Worm (Caenorhabditis elegans) whole organism, mixed stage, embryonic: ENCODE results near the gene W07G4.5.

Experiments used
- M03D4.4 ChIP-seq: sonication (generic microtip); optimal IDR thresholded peaks from 2 replicates; lab custom pipeline; 2017; ENCODE audit warnings: mild to moderate bottlenecking, missing genetic modification characterization, missing compliant biosample characterization
- bed-3 ChIP-seq: fragments of 200-800 bp; sonication (Bioruptor generic); optimal IDR thresholded peaks from 3 replicates; lab custom pipeline; 2018; ENCODE audit warnings: mild to moderate bottlenecking, missing genetic modification characterization, moderate library complexity, missing compliant biosample characterization
- blmp-1 ChIP-seq: fragments of 150-350 bp; optimal IDR thresholded peaks from 2 replicates; lab custom pipeline; 2014; ENCODE audit warnings: missing biosample characterization, missing genetic modification characterization
- ceh-39 ChIP-seq: fragments of 150-350 bp; optimal IDR thresholded peaks from 2 replicates; lab custom pipeline; 2014; ENCODE audit warnings: missing biosample characterization, missing genetic modification characterization
- ceh-43 ChIP-seq: fragments of 200-800 bp; sonication (Bioruptor generic); optimal IDR thresholded peaks from 2 replicates; lab custom pipeline; 2018; ENCODE audit warnings: mild to moderate bottlenecking, missing genetic modification characterization, moderate library complexity, missing compliant biosample characterization
- ceh-83 ChIP-seq: fragments of 200-800 bp; sonication (Bioruptor generic); optimal IDR thresholded peaks from 2 replicates; lab custom pipeline; 2018; ENCODE audit warnings: mild to moderate bottlenecking, missing genetic modification characterization, missing compliant biosample characterization
- ces-1 ChIP-seq: fragments of 150-350 bp; optimal IDR thresholded peaks from 2 replicates; lab custom pipeline; 2014; ENCODE audit warnings: missing biosample characterization, missing genetic modification reagents, missing genetic modification characterization
- cnd-1 ChIP-seq: fragments of 200-800 bp; sonication (Bioruptor generic); optimal IDR thresholded peaks from 2 replicates; lab custom pipeline; 2018; ENCODE audit warnings: mild to moderate bottlenecking, missing genetic modification characterization, missing compliant biosample characterization
- drap-1 ChIP-seq: fragments of 200-800 bp; sonication (Bioruptor generic); optimal IDR thresholded peaks from 3 replicates; lab custom pipeline; 2018; ENCODE audit warnings: mild to moderate bottlenecking, missing genetic modification characterization, missing compliant biosample characterization
- elt-3 ChIP-seq: fragments of 150-350 bp; optimal IDR thresholded peaks from 2 replicates; lab custom pipeline; 2014; ENCODE audit warnings: missing biosample characterization, missing genetic modification characterization
- flh-1 ChIP-seq: fragments of 200-800 bp; sonication (Bioruptor generic); optimal IDR thresholded peaks from 2 replicates; lab custom pipeline; 2018; ENCODE audit warnings: mild to moderate bottlenecking, missing genetic modification characterization, moderate library complexity, missing compliant biosample characterization
- ham-2 ChIP-seq: fragments of 200-800 bp; sonication (Bioruptor generic); optimal IDR thresholded peaks from 2 replicates; lab custom pipeline; 2018; ENCODE audit warnings: mild to moderate bottlenecking, missing genetic modification characterization, missing compliant biosample characterization
- hlh-1 ChIP-seq: fragments of 150-350 bp; optimal IDR thresholded peaks from 2 replicates; lab custom pipeline; 2014; ENCODE audit warnings: missing biosample characterization, missing genetic modification reagents, missing genetic modification characterization
- lin-13 ChIP-seq: fragments of 150-350 bp; optimal IDR thresholded peaks from 2 replicates; lab custom pipeline; 2014; ENCODE audit warnings: missing biosample characterization, missing genetic modification characterization
- lin-32 ChIP-seq: fragments of 200-800 bp; sonication (Bioruptor generic); optimal IDR thresholded peaks from 2 replicates; lab custom pipeline; 2018; ENCODE audit warnings: mild to moderate bottlenecking, missing genetic modification characterization, missing compliant biosample characterization
- mab-5 ChIP-seq: fragments of 150-350 bp; optimal IDR thresholded peaks from 2 replicates; lab custom pipeline; 2014; ENCODE audit warnings: missing biosample characterization, missing genetic modification characterization
- mep-1 ChIP-seq: fragments of 150-350 bp; optimal IDR thresholded peaks from 2 replicates; lab custom pipeline; 2017; ENCODE audit warnings: missing biosample characterization, missing genetic modification reagents, missing genetic modification characterization, inconsistent platforms
- mls-2 ChIP-seq: sonication (generic microtip); optimal IDR thresholded peaks from 2 replicates; lab custom pipeline; 2016; ENCODE audit warnings: mild to moderate bottlenecking, missing genetic modification characterization, moderate library complexity, missing compliant biosample characterization
- nhr-12 ChIP-seq: fragments of 150-350 bp; optimal IDR thresholded peaks from 2 replicates; lab custom pipeline; 2014; ENCODE audit warnings: missing biosample characterization, missing genetic modification characterization
- nhr-2 ChIP-seq: fragments of 150-350 bp; optimal IDR thresholded peaks from 2 replicates; lab custom pipeline; 2014; ENCODE audit warnings: missing biosample characterization, missing genetic modification characterization
- nhr-237 ChIP-seq: fragments of 150-350 bp; optimal IDR thresholded peaks from 2 replicates; lab custom pipeline; 2014; ENCODE audit warnings: missing biosample characterization, missing genetic modification characterization
- nhr-28 ChIP-seq: fragments of 150-350 bp; optimal IDR thresholded peaks from 2 replicates; lab custom pipeline; 2014; ENCODE audit warnings: missing biosample characterization, missing genetic modification characterization
- pha-4 ChIP-seq: fragments of 150-350 bp; optimal IDR thresholded peaks from 2 replicates; lab custom pipeline; 2018; ENCODE audit warnings: missing biosample characterization, missing genetic modification reagents, missing genetic modification characterization
- snpc-4 ChIP-seq: fragments of 150-350 bp; optimal IDR thresholded peaks from 2 replicates; lab custom pipeline; 2014; ENCODE audit warnings: missing biosample characterization, missing genetic modification characterization
- tbx-8 ChIP-seq: fragments of 200-800 bp; sonication (Bioruptor generic); optimal IDR thresholded peaks from 2 replicates; lab custom pipeline; 2018; ENCODE audit warnings: mild to moderate bottlenecking, missing genetic modification characterization, moderate library complexity, missing compliant biosample characterization
- unc-120 ChIP-seq: sonication (generic microtip); optimal IDR thresholded peaks from 2 replicates; lab custom pipeline; 2017; ENCODE audit warnings: missing genetic modification characterization, missing compliant biosample characterization; ENCODE audit not compliant: poor library complexity, severe bottlenecking
- unc-39 ChIP-seq: fragments of 150-350 bp; optimal IDR thresholded peaks from 2 replicates; lab custom pipeline; 2014; ENCODE audit warnings: missing biosample characterization, missing genetic modification characterization
- unc-62 ChIP-seq: fragments of 150-350 bp; optimal IDR thresholded peaks from 2 replicates; lab custom pipeline; 2014; ENCODE audit warnings: missing biosample characterization, missing genetic modification reagents, missing genetic modification characterization
- zip-8 ChIP-seq: fragments of 150-350 bp; optimal IDR thresholded peaks from 2 replicates; lab custom pipeline; 2014; ENCODE audit warnings: missing biosample characterization, missing genetic modification characterization
- ztf-11 ChIP-seq: fragments of 150-350 bp; optimal IDR thresholded peaks from 2 replicates; lab custom pipeline; 2014; ENCODE audit warnings: missing biosample characterization, missing genetic modification characterization

The W07G4.5 gene

ce11 chrV:13061836-13062235, 14.1 kb downstream of the W07G4.5 start, which contains the start of gene F42E8.1:
Gene F42E8.1 (plus strand): TSS chrV:13062136.
- TF ChIP-seq flh-1, result no peak

- TF ChIP-seq unc-62 (GFP tag; lab: Kevin White, UChicago), result no peak
- no peak for TF ChIP-seq drap-1 (GFP tag; lab: Kevin White, UChicago)
- no peak for TF ChIP-seq flh-1
- no peak for TF ChIP-seq lin-32 (GFP tag; lab: Kevin White, UChicago)
- TF ChIP-seq mab-5 (tag; lab: Kevin White, UChicago), result no peak
- TF ChIP-seq hlh-1 (tag; lab: Kevin White, UChicago), result no peak
- TF ChIP-seq, all 35 proteins: peak for 0
Observed at ce11 chrV:13063402-13063801, 15.6 kb downstream of the W07G4.5 start.

ce11 chrV:13064164-13064563, 16.4 kb downstream of the W07G4.5 start:
- TF ChIP-seq flh-1 (no peak), mab-5 (tag; lab: Kevin White, UChicago) (no peak), nhr-28 (no peak), unc-120 (tag; lab: Kevin White, UChicago) (no peak), lin-13 (tag; lab: Kevin White, UChicago) (no peak), nhr-12 (tag; lab: Kevin White, UChicago) (no peak), M03D4.4 (no peak)

- no peak for TF ChIP-seq ceh-39
- TF ChIP-seq, all 35 proteins: peak for 0
Observed at ce11 chrV:13070278-13070677, 22.5 kb downstream of the W07G4.5 start.

ce11 chrV:13071052-13071451, 23.3 kb downstream of the W07G4.5 start, which contains the start of gene C34B4.3:
Gene C34B4.3 (minus strand): TSS chrV:13071152.
- TF ChIP-seq hlh-1 (tag; lab: Kevin White, UChicago) (no peak), nhr-12 (tag; lab: Kevin White, UChicago) (no peak), ham-2 (no peak), blmp-1 (no peak), elt-3 (tag; lab: Kevin White, UChicago) (no peak), M03D4.4 (no peak), pha-4 (tag; lab: Kevin White, UChicago) (no peak), snpc-4 (tag; lab: Kevin White, UChicago) (no peak), nhr-28 (no peak), ztf-11 (no peak), bed-3 (GFP tag; lab: Kevin White, UChicago) (no peak), unc-120 (tag; lab: Kevin White, UChicago) (no peak), unc-62 (GFP tag; lab: Kevin White, UChicago) (no peak), ceh-43 (no peak), mep-1 (tag; lab: Kevin White, UChicago) (no peak), ceh-39 (no peak), nhr-237 (tag; lab: Kevin White, UChicago) (no peak), tbx-8 (GFP tag; lab: Kevin White, UChicago) (no peak), nhr-2 (no peak)

- TF ChIP-seq lin-13 (tag; lab: Kevin White, UChicago) (no peak), ces-1 (GFP tag; lab: Kevin White, UChicago) (no peak), blmp-1 (no peak), hlh-1 (tag; lab: Kevin White, UChicago) (no peak), ztf-11 (no peak), ceh-43 (no peak), mls-2 (no peak), nhr-28 (no peak)
- TF ChIP-seq, all 35 proteins: peak for 0
Observed at ce11 chrV:13073145-13073544, 25.4 kb downstream of the W07G4.5 start.

- no peak for TF ChIP-seq ham-2
- TF ChIP-seq ztf-11, result no peak
- peak; percentile 54 for TF ChIP-seq ces-1 (GFP tag; lab: Kevin White, UChicago)
Observed at ce11 chrV:13074148-13074547, 26.4 kb downstream of the W07G4.5 start.

- TF ChIP-seq ceh-43 (no peak), unc-120 (tag; lab: Kevin White, UChicago) (no peak), unc-39 (tag; lab: Kevin White, UChicago) (no peak), cnd-1 (no peak), mab-5 (tag; lab: Kevin White, UChicago) (no peak), zip-8 (tag; lab: Kevin White, UChicago) (no peak), bed-3 (GFP tag; lab: Kevin White, UChicago) (no peak), ceh-83 (no peak), lin-13 (tag; lab: Kevin White, UChicago) (no peak)
Observed at ce11 chrV:13075432-13075831, 27.7 kb downstream of the W07G4.5 start.
